Worm (Caenorhabditis elegans) whole organism, L4 larva: ENCODE results near the gene F35H8.4.
A peak's percentile ranks its signal among the peaks of the same experiment; 100 is the strongest.

ENCODE experiments used
- D1046.2 ChIP-seq: fragments of 200-800 bp; sonication (Bioruptor generic); IDR thresholded peaks from 2 replicates; pipeline ENCODE4 v1.3.6; 2022; ENCODE audit warnings: missing genetic modification characterization, missing compliant biosample characterization
- F37D6.2 ChIP-seq: sonication (generic microtip); optimal IDR thresholded peaks from 2 replicates; lab custom pipeline; 2016; ENCODE audit warnings: mild to moderate bottlenecking, missing genetic modification characterization, missing compliant biosample characterization
- F44E2.7 ChIP-seq: fragments of 200-800 bp; sonication (Bioruptor generic); IDR thresholded peaks from 2 replicates; pipeline ENCODE4 v2.1.2; 2022; ENCODE audit warnings: missing genetic modification characterization, missing compliant biosample characterization
- Y75B8A.6 ChIP-seq: fragments of 200-800 bp; sonication (Bioruptor generic); IDR thresholded peaks from 2 replicates; pipeline ENCODE4 v1.3.6; 2022; ENCODE audit warnings: missing genetic modification reagents, missing genetic modification characterization, missing compliant biosample characterization
- arid-1 ChIP-seq: fragments of 200-800 bp; sonication (Bioruptor generic); conservative IDR thresholded peaks from 2 replicates; pipeline ENCODE4 v1.3.6; 2022; ENCODE audit warnings: missing genetic modification reagents, missing genetic modification characterization, missing compliant biosample characterization
- ceh-44 ChIP-seq: fragments of 200-800 bp; sonication (Bioruptor generic); IDR thresholded peaks from 2 replicates; pipeline ENCODE4 v1.3.6; 2022; ENCODE audit warnings: missing genetic modification reagents, missing genetic modification characterization, missing compliant biosample characterization
- ceh-82 ChIP-seq: sonication (generic microtip); optimal IDR thresholded peaks from 2 replicates; lab custom pipeline; 2017; ENCODE audit warnings: missing biosample characterization, missing genetic modification characterization
- ces-1 ChIP-seq: fragments of 150-350 bp; sonication (generic microtip); optimal IDR thresholded peaks from 4 replicates; lab custom pipeline; 2014; ENCODE audit warnings: missing biosample characterization, missing genetic modification reagents, missing genetic modification characterization
- cey-2 ChIP-seq: sonication (generic microtip); optimal IDR thresholded peaks from 3 replicates; lab custom pipeline; 2017; ENCODE audit warnings: missing genetic modification characterization, mild to moderate bottlenecking, missing compliant biosample characterization, antibody characterized with exemption, borderline replicate concordance; ENCODE audit not compliant: insufficient read depth
- ctbp-1 ChIP-seq: fragments of 200-800 bp; sonication (Bioruptor generic); IDR thresholded peaks from 2 replicates; pipeline ENCODE4 v1.3.6; 2022; ENCODE audit warnings: missing genetic modification reagents, missing genetic modification characterization, missing compliant biosample characterization
- daf-16 ChIP-seq, 3 experiments: sonication (generic microtip); optimal IDR thresholded peaks; 2 replicates each; lab custom pipeline; 2016 to 2017; ENCODE audit warnings: missing genetic modification characterization in 3 of 3, missing genetic modification reagents in 3 of 3, mild to moderate bottlenecking in 2 of 3, missing compliant biosample characterization in 2 of 3, missing biosample characterization in 1 of 3, moderate library complexity in 1 of 3
- daf-8 ChIP-seq: fragments of 200-800 bp; sonication (Bioruptor generic); IDR thresholded peaks from 2 replicates; pipeline ENCODE4 v1.3.6; 2022; ENCODE audit warnings: missing genetic modification characterization, missing compliant biosample characterization
- dpl-1 ChIP-seq: fragments of 150-350 bp; optimal IDR thresholded peaks from 2 replicates; lab custom pipeline; 2014; ENCODE audit warnings: missing biosample characterization, missing genetic modification reagents, missing genetic modification characterization
- egl-27 ChIP-seq: sonication (generic microtip); optimal IDR thresholded peaks from 3 replicates; lab custom pipeline; 2017; ENCODE audit warnings: missing biosample characterization, missing genetic modification reagents, missing genetic modification characterization
- fos-1 ChIP-seq: fragments of 150-350 bp; optimal IDR thresholded peaks from 2 replicates; lab custom pipeline; 2014; ENCODE audit warnings: missing biosample characterization, missing genetic modification characterization
- gei-8 ChIP-seq: fragments of 200-800 bp; sonication (Bioruptor generic); optimal IDR thresholded peaks from 2 replicates; lab custom pipeline; 2018; ENCODE audit warnings: mild to moderate bottlenecking, missing genetic modification characterization, missing compliant biosample characterization
- hlh-11 ChIP-seq: fragments of 200-800 bp; sonication (Bioruptor generic); optimal IDR thresholded peaks from 2 replicates; lab custom pipeline; 2018; ENCODE audit warnings: mild to moderate bottlenecking, missing genetic modification characterization, missing compliant biosample characterization
- hmg-1.1 ChIP-seq: fragments of 200-800 bp; sonication (Bioruptor generic); IDR thresholded peaks from 2 replicates; pipeline ENCODE4 v1.3.6; 2022; ENCODE audit warnings: missing genetic modification reagents, missing genetic modification characterization, missing compliant biosample characterization
- lin-13 ChIP-seq: fragments of 150-350 bp; optimal IDR thresholded peaks from 2 replicates; lab custom pipeline; 2014; ENCODE audit warnings: missing biosample characterization, missing genetic modification reagents, missing genetic modification characterization
- lin-15B ChIP-seq: fragments of 150-350 bp; sonication (generic microtip); optimal IDR thresholded peaks from 3 replicates; lab custom pipeline; 2014; ENCODE audit warnings: missing biosample characterization, missing genetic modification characterization
- lin-38 ChIP-seq: fragments of 200-800 bp; sonication (Bioruptor generic); IDR thresholded peaks from 2 replicates; pipeline ENCODE4 v1.3.6; 2022; ENCODE audit warnings: missing genetic modification reagents, missing genetic modification characterization, missing compliant biosample characterization
- lir-3 ChIP-seq: sonication (generic microtip); optimal IDR thresholded peaks from 2 replicates; lab custom pipeline; 2016; ENCODE audit warnings: mild to moderate bottlenecking, missing genetic modification characterization, missing compliant biosample characterization
- lsy-2 ChIP-seq, 2 experiments: fragments of 150-350 bp in 1 of 2; sonication (generic microtip) in 1 of 2; optimal IDR thresholded peaks; 2 replicates each; lab custom pipeline; 2014 to 2017; ENCODE audit warnings: missing biosample characterization in 2 of 2, missing genetic modification characterization in 2 of 2
- madf-5 ChIP-seq, 2 experiments: fragments of 200-800 bp; sonication (Bioruptor generic); IDR thresholded peaks; 2 replicates each; pipeline ENCODE4 v1.3.6; 2022; ENCODE audit warnings: missing compliant biosample characterization in 2 of 2, missing genetic modification characterization in 2 of 2
- madf-9 ChIP-seq: fragments of 200-800 bp; sonication (Bioruptor generic); conservative IDR thresholded peaks from 2 replicates; pipeline ENCODE4 v1.3.6; 2022; ENCODE audit warnings: missing genetic modification reagents, missing genetic modification characterization, missing compliant biosample characterization
- mdl-1 ChIP-seq, 2 experiments: fragments of 150-350 bp in 1 of 2; sonication (generic microtip) in 1 of 2; optimal IDR thresholded peaks; 2 replicates each; lab custom pipeline; 2014 to 2017; ENCODE audit warnings: missing biosample characterization in 2 of 2, missing genetic modification characterization in 2 of 2
- mep-1 ChIP-seq: fragments of 150-350 bp; sonication (generic microtip); optimal IDR thresholded peaks from 3 replicates; lab custom pipeline; 2014; ENCODE audit warnings: missing biosample characterization, missing genetic modification characterization
- mxl-2 ChIP-seq: fragments of 200-800 bp; sonication (Bioruptor generic); conservative IDR thresholded peaks from 2 replicates; pipeline ENCODE4 v1.3.6; 2022; ENCODE audit warnings: missing genetic modification reagents, missing genetic modification characterization, missing compliant biosample characterization
- nhr-10 ChIP-seq: fragments of 150-350 bp; optimal IDR thresholded peaks from 2 replicates; lab custom pipeline; 2014; ENCODE audit warnings: missing biosample characterization, missing genetic modification characterization
- nhr-102 ChIP-seq: sonication (generic microtip); optimal IDR thresholded peaks from 2 replicates; lab custom pipeline; 2016; ENCODE audit warnings: mild to moderate bottlenecking, missing genetic modification characterization, moderate library complexity, missing compliant biosample characterization
- nhr-11 ChIP-seq: fragments of 150-350 bp; optimal IDR thresholded peaks from 2 replicates; lab custom pipeline; 2014; ENCODE audit warnings: missing biosample characterization, missing genetic modification characterization
- nhr-111 ChIP-seq: fragments of 200-800 bp; sonication (Bioruptor generic); optimal IDR thresholded peaks from 2 replicates; lab custom pipeline; 2018; ENCODE audit warnings: mild to moderate bottlenecking, missing genetic modification characterization, missing compliant biosample characterization
- nhr-48 ChIP-seq: sonication (generic microtip); optimal IDR thresholded peaks from 2 replicates; lab custom pipeline; 2016; ENCODE audit warnings: mild to moderate bottlenecking, missing genetic modification characterization, missing compliant biosample characterization
- nhr-6 ChIP-seq: fragments of 150-350 bp; optimal IDR thresholded peaks from 2 replicates; lab custom pipeline; 2014; ENCODE audit warnings: missing biosample characterization, missing genetic modification characterization
- nhr-76 ChIP-seq: fragments of 150-350 bp; optimal IDR thresholded peaks from 2 replicates; lab custom pipeline; 2014; ENCODE audit warnings: missing biosample characterization, missing genetic modification characterization
- pqm-1 ChIP-seq: sonication (generic microtip); optimal IDR thresholded peaks from 2 replicates; lab custom pipeline; 2017; ENCODE audit warnings: missing biosample characterization, missing genetic modification characterization
- rbr-2 ChIP-seq: sonication (generic microtip); optimal IDR thresholded peaks from 2 replicates; lab custom pipeline; 2016; ENCODE audit warnings: missing genotype, missing genetic modification characterization, missing compliant biosample characterization
- sdz-12 ChIP-seq: fragments of 200-800 bp; sonication (Bioruptor generic); optimal IDR thresholded peaks from 2 replicates; lab custom pipeline; 2018; ENCODE audit warnings: mild to moderate bottlenecking, missing genetic modification characterization, missing compliant biosample characterization
- skn-1 ChIP-seq: fragments of 150-350 bp; optimal IDR thresholded peaks from 2 replicates; lab custom pipeline; 2014; ENCODE audit warnings: missing biosample characterization, missing genetic modification characterization
- snpc-1.2 ChIP-seq: fragments of 200-800 bp; sonication (Bioruptor generic); IDR thresholded peaks from 2 replicates; pipeline ENCODE4 v1.3.6; 2022; ENCODE audit warnings: missing genetic modification reagents, missing genetic modification characterization, missing compliant biosample characterization
- snpc-4 ChIP-seq: fragments of 150-350 bp; optimal IDR thresholded peaks from 2 replicates; lab custom pipeline; 2014; ENCODE audit warnings: missing biosample characterization, missing genetic modification characterization
- spr-3 ChIP-seq: fragments of 200-800 bp; sonication (Bioruptor generic); optimal IDR thresholded peaks from 2 replicates; lab custom pipeline; 2018; ENCODE audit warnings: mild to moderate bottlenecking, missing genetic modification characterization, missing compliant biosample characterization
- tag-97 ChIP-seq: fragments of 200-800 bp; sonication (Bioruptor generic); IDR thresholded peaks from 2 replicates; pipeline ENCODE4 v1.3.6; 2022; ENCODE audit warnings: missing genetic modification characterization, missing compliant biosample characterization
- tra-1 ChIP-seq: fragments of 200-800 bp; sonication (Bioruptor generic); IDR thresholded peaks from 2 replicates; pipeline ENCODE4 v1.3.6; 2022; ENCODE audit warnings: missing genetic modification reagents, missing genetic modification characterization, missing compliant biosample characterization
- unc-39 ChIP-seq: sonication (generic microtip); optimal IDR thresholded peaks from 2 replicates; lab custom pipeline; 2017; ENCODE audit warnings: missing biosample characterization, missing genetic modification characterization
- unc-62 ChIP-seq, 3 experiments: fragments of 150-350 bp in 1 of 3; sonication (generic microtip); optimal IDR thresholded peaks in 2 of 3; peaks in 1 of 3; 1 replicate in 1 of 3; 2 replicates in 2 of 3; lab custom pipeline; 2014 to 2017; ENCODE audit warnings: missing biosample characterization in 3 of 3, missing genetic modification characterization in 3 of 3, missing genetic modification reagents in 3 of 3, missing genotype in 1 of 3
- vab-7 ChIP-seq: fragments of 200-800 bp; sonication (Bioruptor generic); IDR thresholded peaks from 2 replicates; pipeline ENCODE4 v1.3.6; 2022; ENCODE audit warnings: missing genetic modification reagents, missing genetic modification characterization, missing compliant biosample characterization
- zip-11 ChIP-seq: fragments of 200-800 bp; sonication (Bioruptor generic); IDR thresholded peaks from 2 replicates; pipeline ENCODE4 v1.3.6; 2022; ENCODE audit warnings: missing genetic modification characterization, missing compliant biosample characterization
- zip-2 ChIP-seq: fragments of 150-350 bp; optimal IDR thresholded peaks from 2 replicates; lab custom pipeline; 2014; ENCODE audit warnings: missing biosample characterization, missing genetic modification characterization
- ztf-11 ChIP-seq: fragments of 150-350 bp; optimal IDR thresholded peaks from 2 replicates; lab custom pipeline; 2014; ENCODE audit warnings: missing biosample characterization, missing genetic modification characterization
- ztf-7 ChIP-seq: fragments of 150-350 bp; optimal IDR thresholded peaks from 2 replicates; lab custom pipeline; 2014; ENCODE audit warnings: missing biosample characterization, missing genetic modification characterization

F35H8.4 gene

ce11 chrII:9566045-9566444 lies 6.2 kb upstream of the F35H8.4 start (continued):
- TF ChIP-seq nhr-6 (peak; percentile 14), lin-38 (GFP tag; lab: Robert Waterston, UW) (peak; percentile 74), pqm-1 (tag; lab: Kevin White, UChicago) (no peak), arid-1 (GFP tag; lab: Robert Waterston, UW) (peak; percentile 84), sdz-12 (GFP tag; lab: Kevin White, UChicago) (peak; percentile 69), nhr-111 (GFP tag; lab: Kevin White, UChicago) (peak; percentile 67), fos-1 (tag; lab: Kevin White, UChicago) (no peak), tag-97 (no peak), nhr-11 (tag; lab: Kevin White, UChicago) (peak; percentile 71), mxl-2 (GFP tag; lab: Robert Waterston, UW) (peak; percentile 69; the same call in 1 of the 2 replicates), unc-62 (GFP tag; optimal IDR thresholded peaks at IDR 0.05 in 1 of 2; lab: Kevin White, UChicago) (no peak), unc-62 (tag; optimal IDR thresholded peaks at IDR 0.05; lab: Kevin White, UChicago) (no peak), nhr-10 (tag; lab: Kevin White, UChicago) (no peak), snpc-4 (tag; lab: Kevin White, UChicago) (no peak), nhr-102 (tag; lab: Kevin White, UChicago) (peak; percentile 50), mep-1 (tag; lab: Kevin White, UChicago) (peak; percentile 64), lsy-2 (tag; optimal IDR thresholded peaks at IDR 0.05; lab: Kevin White, UChicago) (peak in 1 of 2 experiments; percentile 29), egl-27 (tag; lab: Kevin White, UChicago) (no peak), lin-13 (GFP tag; lab: Kevin White, UChicago) (peak; percentile 5), rbr-2 (tag; lab: Kevin White, UChicago) (peak; percentile 50), zip-2 (no peak), ces-1 (GFP tag; lab: Kevin White, UChicago) (no peak), nhr-48 (tag; lab: Kevin White, UChicago) (peak; percentile 62), lin-15B (tag; lab: Kevin White, UChicago) (no peak), unc-39 (no peak), tra-1 (GFP tag; lab: Robert Waterston, UW) (peak; percentile 91), zip-11 (0 out of 2 replicates have a peak, but pooled peaks have one; percentile 42), hlh-11 (tag; lab: Kevin White, UChicago) (peak; percentile 72), F44E2.7 (GFP tag; lab: Robert Waterston, UW) (peak; percentile 85; the same call in 1 of the 2 replicates), madf-5 (GFP tag; IDR thresholded peaks at IDR 0.05; lab: Robert Waterston, UW) (peak; percentile 91 to 93), madf-9 (peak; percentile 80), skn-1 (tag; lab: Kevin White, UChicago) (no peak), ctbp-1 (GFP tag; lab: Robert Waterston, UW) (peak; percentile 78), cey-2 (no peak), Y75B8A.6 (peak; percentile 72; the same call in 1 of the 2 replicates), ztf-11 (tag; lab: Kevin White, UChicago) (no peak), lir-3 (tag; lab: Kevin White, UChicago) (no peak), daf-16 (GFP tag; optimal IDR thresholded peaks at IDR 0.05; lab: Kevin White, UChicago) (peak in 1 of 2 experiments; percentile 79), daf-16 (tag; optimal IDR thresholded peaks at IDR 0.05; lab: Kevin White, UChicago) (peak; percentile 45), snpc-1.2 (GFP tag; lab: Robert Waterston, UW) (peak; percentile 73), ceh-44 (GFP tag; lab: Robert Waterston, UW) (0 out of 2 replicates have a peak, but pooled peaks have one; percentile 46), vab-7 (GFP tag; lab: Robert Waterston, UW) (peak; percentile 92), ceh-82 (tag; lab: Kevin White, UChicago) (no peak), ztf-7 (tag; lab: Kevin White, UChicago) (peak; percentile 29), dpl-1 (peak; percentile 20), daf-8 (no peak), D1046.2 (GFP tag; lab: Robert Waterston, UW) (peak; percentile 85), F37D6.2 (tag; lab: Kevin White, UChicago) (no peak), nhr-76 (tag; lab: Kevin White, UChicago) (no peak), gei-8 (peak; percentile 53), spr-3 (GFP tag; lab: Kevin White, UChicago) (peak; percentile 71), hmg-1.1 (peak; percentile 82), mdl-1 (tag; optimal IDR thresholded peaks at IDR 0.05; lab: Kevin White, UChicago) (no peak)
